Worm (Caenorhabditis elegans) whole organism, L1 larva: ENCODE data around the gene nspe-7.

ENCODE experiments used
- nhr-28 ChIP-seq: fragments of 150-350 bp; optimal IDR thresholded peaks from 2 replicates; lab custom pipeline; 2014; ENCODE audit warnings: missing biosample characterization, missing genetic modification characterization
- pax-3 ChIP-seq: fragments of 200-800 bp; sonication (Bioruptor generic); optimal IDR thresholded peaks from 2 replicates; lab custom pipeline; 2018; ENCODE audit warnings: mild to moderate bottlenecking, missing genetic modification characterization, moderate library complexity, missing compliant biosample characterization
- pqm-1 ChIP-seq: sonication (generic microtip); optimal IDR thresholded peaks from 3 replicates; lab custom pipeline; 2017; ENCODE audit warnings: missing biosample characterization, missing genetic modification characterization
- skn-1 ChIP-seq: fragments of 150-350 bp; optimal IDR thresholded peaks from 2 replicates; lab custom pipeline; 2014; ENCODE audit warnings: missing biosample characterization, missing genetic modification characterization
- ztf-11 ChIP-seq, 2 experiments: sonication (generic microtip); optimal IDR thresholded peaks; 2 replicates each; lab custom pipeline; 2016 to 2017; ENCODE audit warnings: missing genetic modification characterization in 2 of 2, missing biosample characterization in 1 of 2, missing compliant biosample characterization in 1 of 2

DNA sequence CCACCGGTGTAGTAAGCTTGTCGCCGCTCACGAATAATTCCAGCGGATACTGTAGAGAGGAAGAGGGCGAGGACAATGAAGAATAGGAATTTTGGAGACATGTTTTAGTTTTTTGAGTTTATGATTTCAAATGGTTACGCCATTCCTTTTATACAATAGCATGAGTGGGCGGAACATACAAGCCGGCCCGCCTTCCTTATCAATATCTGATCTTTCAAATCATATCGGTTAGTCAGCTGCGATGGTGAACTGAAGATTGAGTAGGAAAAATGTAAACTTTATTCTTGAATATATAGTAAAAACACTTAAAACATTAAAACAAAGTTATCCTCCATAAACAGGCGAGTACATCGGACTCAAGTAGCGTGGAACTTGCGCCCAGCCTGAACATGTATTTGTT, 6.2 kb upstream of the nspe-7 start, which contains the start of gene nspe-1:
- TF ChIP-seq nhr-28 (tag; lab: Kevin White, UChicago) = no peak
- no peak for TF ChIP-seq skn-1 (tag; lab: Kevin White, UChicago)
- TF ChIP-seq ztf-11 (tag; optimal IDR thresholded peaks at IDR 0.05; lab: Kevin White, UChicago) = no peak
- no peak for TF ChIP-seq pax-3
- no peak for TF ChIP-seq pqm-1 (tag; lab: Kevin White, UChicago)
